Worm (Caenorhabditis elegans) whole organism, mixed stage, embryonic: Measurements from ENCODE around the gene srt-64.

Experiments
- M03D4.4 ChIP-seq: sonication (generic microtip); optimal IDR thresholded peaks from 2 replicates; lab custom pipeline; 2017; ENCODE audit warnings: mild to moderate bottlenecking, missing genetic modification characterization, missing compliant biosample characterization
- bed-3 ChIP-seq: fragments of 200-800 bp; sonication (Bioruptor generic); optimal IDR thresholded peaks from 3 replicates; lab custom pipeline; 2018; ENCODE audit warnings: mild to moderate bottlenecking, missing genetic modification characterization, moderate library complexity, missing compliant biosample characterization
- blmp-1 ChIP-seq: fragments of 150-350 bp; optimal IDR thresholded peaks from 2 replicates; lab custom pipeline; 2014; ENCODE audit warnings: missing biosample characterization, missing genetic modification characterization
- ceh-39 ChIP-seq: fragments of 150-350 bp; optimal IDR thresholded peaks from 2 replicates; lab custom pipeline; 2014; ENCODE audit warnings: missing biosample characterization, missing genetic modification characterization
- ceh-43 ChIP-seq: fragments of 200-800 bp; sonication (Bioruptor generic); optimal IDR thresholded peaks from 2 replicates; lab custom pipeline; 2018; ENCODE audit warnings: mild to moderate bottlenecking, missing genetic modification characterization, moderate library complexity, missing compliant biosample characterization
- ceh-83 ChIP-seq: fragments of 200-800 bp; sonication (Bioruptor generic); optimal IDR thresholded peaks from 2 replicates; lab custom pipeline; 2018; ENCODE audit warnings: mild to moderate bottlenecking, missing genetic modification characterization, missing compliant biosample characterization
- ces-1 ChIP-seq: fragments of 150-350 bp; optimal IDR thresholded peaks from 2 replicates; lab custom pipeline; 2014; ENCODE audit warnings: missing biosample characterization, missing genetic modification reagents, missing genetic modification characterization
- cnd-1 ChIP-seq: fragments of 200-800 bp; sonication (Bioruptor generic); optimal IDR thresholded peaks from 2 replicates; lab custom pipeline; 2018; ENCODE audit warnings: mild to moderate bottlenecking, missing genetic modification characterization, missing compliant biosample characterization
- drap-1 ChIP-seq: fragments of 200-800 bp; sonication (Bioruptor generic); optimal IDR thresholded peaks from 3 replicates; lab custom pipeline; 2018; ENCODE audit warnings: mild to moderate bottlenecking, missing genetic modification characterization, missing compliant biosample characterization
- elt-1 ChIP-seq: sonication (generic microtip); optimal IDR thresholded peaks from 2 replicates; lab custom pipeline; 2017; ENCODE audit warnings: missing genetic modification characterization, mild to moderate bottlenecking, missing compliant biosample characterization, antibody characterized with exemption, moderate library complexity, borderline replicate concordance; ENCODE audit not compliant: insufficient read depth
- elt-3 ChIP-seq: fragments of 150-350 bp; optimal IDR thresholded peaks from 2 replicates; lab custom pipeline; 2014; ENCODE audit warnings: missing biosample characterization, missing genetic modification characterization
- flh-1 ChIP-seq: fragments of 200-800 bp; sonication (Bioruptor generic); optimal IDR thresholded peaks from 2 replicates; lab custom pipeline; 2018; ENCODE audit warnings: mild to moderate bottlenecking, missing genetic modification characterization, moderate library complexity, missing compliant biosample characterization
- ham-2 ChIP-seq: fragments of 200-800 bp; sonication (Bioruptor generic); optimal IDR thresholded peaks from 2 replicates; lab custom pipeline; 2018; ENCODE audit warnings: mild to moderate bottlenecking, missing genetic modification characterization, missing compliant biosample characterization
- hlh-1 ChIP-seq: fragments of 150-350 bp; optimal IDR thresholded peaks from 2 replicates; lab custom pipeline; 2014; ENCODE audit warnings: missing biosample characterization, missing genetic modification reagents, missing genetic modification characterization
- lin-13 ChIP-seq: fragments of 150-350 bp; optimal IDR thresholded peaks from 2 replicates; lab custom pipeline; 2014; ENCODE audit warnings: missing biosample characterization, missing genetic modification characterization
- lin-32 ChIP-seq: fragments of 200-800 bp; sonication (Bioruptor generic); optimal IDR thresholded peaks from 2 replicates; lab custom pipeline; 2018; ENCODE audit warnings: mild to moderate bottlenecking, missing genetic modification characterization, missing compliant biosample characterization
- lsy-2 ChIP-seq: fragments of 150-350 bp; optimal IDR thresholded peaks from 2 replicates; lab custom pipeline; 2014; ENCODE audit warnings: missing biosample characterization, missing genetic modification characterization
- mab-5 ChIP-seq: fragments of 150-350 bp; optimal IDR thresholded peaks from 2 replicates; lab custom pipeline; 2014; ENCODE audit warnings: missing biosample characterization, missing genetic modification characterization
- mep-1 ChIP-seq: fragments of 150-350 bp; optimal IDR thresholded peaks from 2 replicates; lab custom pipeline; 2017; ENCODE audit warnings: missing biosample characterization, missing genetic modification reagents, missing genetic modification characterization, inconsistent platforms
- mls-2 ChIP-seq: sonication (generic microtip); optimal IDR thresholded peaks from 2 replicates; lab custom pipeline; 2016; ENCODE audit warnings: mild to moderate bottlenecking, missing genetic modification characterization, moderate library complexity, missing compliant biosample characterization
- nhr-12 ChIP-seq: fragments of 150-350 bp; optimal IDR thresholded peaks from 2 replicates; lab custom pipeline; 2014; ENCODE audit warnings: missing biosample characterization, missing genetic modification characterization
- nhr-2 ChIP-seq: fragments of 150-350 bp; optimal IDR thresholded peaks from 2 replicates; lab custom pipeline; 2014; ENCODE audit warnings: missing biosample characterization, missing genetic modification characterization
- nhr-237 ChIP-seq: fragments of 150-350 bp; optimal IDR thresholded peaks from 2 replicates; lab custom pipeline; 2014; ENCODE audit warnings: missing biosample characterization, missing genetic modification characterization
- nhr-28 ChIP-seq: fragments of 150-350 bp; optimal IDR thresholded peaks from 2 replicates; lab custom pipeline; 2014; ENCODE audit warnings: missing biosample characterization, missing genetic modification characterization
- nhr-76 ChIP-seq: sonication (generic microtip); optimal IDR thresholded peaks from 2 replicates; lab custom pipeline; 2017; ENCODE audit warnings: missing biosample characterization, missing genetic modification characterization
- pha-4 ChIP-seq: fragments of 150-350 bp; optimal IDR thresholded peaks from 2 replicates; lab custom pipeline; 2018; ENCODE audit warnings: missing biosample characterization, missing genetic modification reagents, missing genetic modification characterization
- sem-2 ChIP-seq: fragments of 200-800 bp; sonication (Bioruptor generic); optimal IDR thresholded peaks from 2 replicates; lab custom pipeline; 2018; ENCODE audit warnings: mild to moderate bottlenecking, missing genetic modification characterization, missing compliant biosample characterization
- snpc-4 ChIP-seq: fragments of 150-350 bp; optimal IDR thresholded peaks from 2 replicates; lab custom pipeline; 2014; ENCODE audit warnings: missing biosample characterization, missing genetic modification characterization
- tbx-8 ChIP-seq: fragments of 200-800 bp; sonication (Bioruptor generic); optimal IDR thresholded peaks from 2 replicates; lab custom pipeline; 2018; ENCODE audit warnings: mild to moderate bottlenecking, missing genetic modification characterization, moderate library complexity, missing compliant biosample characterization
- unc-120 ChIP-seq: sonication (generic microtip); optimal IDR thresholded peaks from 2 replicates; lab custom pipeline; 2017; ENCODE audit warnings: missing genetic modification characterization, missing compliant biosample characterization; ENCODE audit not compliant: poor library complexity, severe bottlenecking
- unc-39 ChIP-seq: fragments of 150-350 bp; optimal IDR thresholded peaks from 2 replicates; lab custom pipeline; 2014; ENCODE audit warnings: missing biosample characterization, missing genetic modification characterization
- unc-62 ChIP-seq: fragments of 150-350 bp; optimal IDR thresholded peaks from 2 replicates; lab custom pipeline; 2014; ENCODE audit warnings: missing biosample characterization, missing genetic modification reagents, missing genetic modification characterization
- zip-8 ChIP-seq: fragments of 150-350 bp; optimal IDR thresholded peaks from 2 replicates; lab custom pipeline; 2014; ENCODE audit warnings: missing biosample characterization, missing genetic modification characterization
- ztf-11 ChIP-seq: fragments of 150-350 bp; optimal IDR thresholded peaks from 2 replicates; lab custom pipeline; 2014; ENCODE audit warnings: missing biosample characterization, missing genetic modification characterization

Gene srt-64

ce11 chrV:5172833-5173232, 3.3 kb upstream of the srt-64 start, which contains the start of gene srt-65:
Gene srt-65 (minus strand): TSS chrV:5172933.
- TF ChIP-seq lin-32 (GFP tag; lab: Kevin White, UChicago) = no peak
- TF ChIP-seq elt-1 = no peak
- TF ChIP-seq ham-2 (GFP tag; lab: Kevin White, UChicago) = no peak
- TF ChIP-seq lin-13 (tag; lab: Kevin White, UChicago) = no peak
- TF ChIP-seq tbx-8 (GFP tag; lab: Kevin White, UChicago) = no peak
- no peak for TF ChIP-seq cnd-1 (tag; lab: Kevin White, UChicago)
- no peak for TF ChIP-seq unc-62
- TF ChIP-seq unc-120 (tag; lab: Kevin White, UChicago) = no peak
- no peak for TF ChIP-seq ztf-11 (tag; lab: Kevin White, UChicago)
- TF ChIP-seq drap-1 = no peak
- no peak for TF ChIP-seq blmp-1 (tag; lab: Kevin White, UChicago)
- no peak for TF ChIP-seq M03D4.4 (tag; lab: Kevin White, UChicago)
- no peak for TF ChIP-seq nhr-76 (tag; lab: Kevin White, UChicago)
- no peak for TF ChIP-seq lsy-2 (tag; lab: Kevin White, UChicago)
- no peak for TF ChIP-seq pha-4 (tag; lab: Kevin White, UChicago)
- TF ChIP-seq, all 35 proteins: peak for 0

- TF ChIP-seq ham-2 (GFP tag; lab: Kevin White, UChicago) (no peak), nhr-237 (tag; lab: Kevin White, UChicago) (no peak), hlh-1 (tag; lab: Kevin White, UChicago) (no peak), snpc-4 (tag; lab: Kevin White, UChicago) (no peak), ceh-83 (GFP tag; lab: Kevin White, UChicago) (no peak), zip-8 (no peak), ceh-43 (GFP tag; lab: Kevin White, UChicago) (no peak), lin-32 (GFP tag; lab: Kevin White, UChicago) (no peak), ztf-11 (tag; lab: Kevin White, UChicago) (no peak), nhr-76 (tag; lab: Kevin White, UChicago) (no peak), lin-13 (tag; lab: Kevin White, UChicago) (no peak), M03D4.4 (tag; lab: Kevin White, UChicago) (no peak), sem-2 (GFP tag; lab: Kevin White, UChicago) (no peak), unc-120 (tag; lab: Kevin White, UChicago) (no peak), ces-1 (no peak)
These were observed 4.1 kb downstream of the srt-64 start, which contains the start of gene srw-140 for ce11 chrV:5165426-5165825. Gene srw-140 (plus strand): TSS chrV:5165726.

- no peak for TF ChIP-seq tbx-8 (GFP tag; lab: Kevin White, UChicago)
These were observed 4.8 kb downstream of the srt-64 start, which contains the start of gene abu-7 for ce11 chrV:5164682-5165081. Gene abu-7 (minus strand): TSS chrV:5164782.

ce11 chrV:5161792-5162191, 7.7 kb downstream of the srt-64 start, which contains the start of gene abu-6:
Gene abu-6 (minus strand): TSS chrV:5161892.
- TF ChIP-seq ztf-11 (tag; lab: Kevin White, UChicago) = no peak
- TF ChIP-seq snpc-4 (tag; lab: Kevin White, UChicago) = no peak
- TF ChIP-seq ham-2 (GFP tag; lab: Kevin White, UChicago) = no peak
- TF ChIP-seq unc-39 (tag; lab: Kevin White, UChicago) = no peak
- TF ChIP-seq lin-13 (tag; lab: Kevin White, UChicago) = no peak
- TF ChIP-seq mep-1 (tag; lab: Kevin White, UChicago) = no peak
- TF ChIP-seq ceh-43 (GFP tag; lab: Kevin White, UChicago) = no peak
- TF ChIP-seq unc-62 = no peak
- no peak for TF ChIP-seq elt-3 (tag; lab: Kevin White, UChicago)

ce11 chrV:5158302-5158701, 11.2 kb downstream of the srt-64 start, which contains the start of gene abu-15:
Gene abu-15 (plus strand): TSS chrV:5158602.
- TF ChIP-seq lin-13 (tag; lab: Kevin White, UChicago) = no peak
- TF ChIP-seq flh-1 = no peak
- no peak for TF ChIP-seq mep-1 (tag; lab: Kevin White, UChicago)
- TF ChIP-seq ceh-39 (tag; lab: Kevin White, UChicago) = no peak
- TF ChIP-seq elt-1 = no peak
- no peak for TF ChIP-seq snpc-4 (tag; lab: Kevin White, UChicago)
- TF ChIP-seq nhr-237 (tag; lab: Kevin White, UChicago) = no peak
- no peak for TF ChIP-seq nhr-76 (tag; lab: Kevin White, UChicago)
- no peak for TF ChIP-seq zip-8

ce11 chrV:5157660-5158059, 11.8 kb downstream of the srt-64 start, which contains the start of gene srx-39:
Gene srx-39 (minus strand): TSS chrV:5157760.
- no peak for TF ChIP-seq mls-2 (tag; lab: Kevin White, UChicago)
- TF ChIP-seq bed-3 (GFP tag; lab: Kevin White, UChicago) = no peak
- no peak for TF ChIP-seq lsy-2 (tag; lab: Kevin White, UChicago)
- TF ChIP-seq ztf-11 (tag; lab: Kevin White, UChicago) = no peak
- no peak for TF ChIP-seq nhr-28
- no peak for TF ChIP-seq mep-1 (tag; lab: Kevin White, UChicago)
- no peak for TF ChIP-seq unc-62
- TF ChIP-seq M03D4.4 (tag; lab: Kevin White, UChicago) = no peak
- TF ChIP-seq snpc-4 (tag; lab: Kevin White, UChicago) = no peak
- no peak for TF ChIP-seq lin-13 (tag; lab: Kevin White, UChicago)
- TF ChIP-seq unc-120 (tag; lab: Kevin White, UChicago) = no peak
- no peak for TF ChIP-seq ces-1
- TF ChIP-seq mab-5 (tag; lab: Kevin White, UChicago) = no peak
- no peak for TF ChIP-seq pha-4 (tag; lab: Kevin White, UChicago)
- no peak for TF ChIP-seq elt-1
- no peak for TF ChIP-seq nhr-2 (tag; lab: Kevin White, UChicago)
- TF ChIP-seq ceh-39 (tag; lab: Kevin White, UChicago) = no peak
- TF ChIP-seq elt-3 (tag; lab: Kevin White, UChicago) = no peak
- TF ChIP-seq nhr-12 (tag; lab: Kevin White, UChicago) = no peak
- TF ChIP-seq cnd-1 (tag; lab: Kevin White, UChicago) = no peak
